Worm (Caenorhabditis elegans) whole organism, L2 larva: ENCODE results near the gene Y22D7AL.4.
A peak's percentile ranks its signal among the peaks of the same experiment; 100 is the strongest.

ENCODE experiments used
- C34F6.9 ChIP-seq: fragments of 150-350 bp; optimal IDR thresholded peaks from 2 replicates; lab custom pipeline; 2014; ENCODE audit warnings: missing biosample characterization, missing genetic modification characterization
- F13H6.1 ChIP-seq: sonication (generic microtip); optimal IDR thresholded peaks from 2 replicates; lab custom pipeline; 2016; ENCODE audit warnings: missing genetic modification characterization, missing compliant biosample characterization
- ZK546.5 ChIP-seq: sonication (generic microtip); optimal IDR thresholded peaks from 2 replicates; lab custom pipeline; 2017; ENCODE audit warnings: missing biosample characterization, missing genetic modification characterization
- alr-1 ChIP-seq: fragments of 150-350 bp; optimal IDR thresholded peaks from 2 replicates; lab custom pipeline; 2014; ENCODE audit warnings: missing biosample characterization, missing genetic modification characterization
- aly-2 ChIP-seq: fragments of 150-350 bp; optimal IDR thresholded peaks from 2 replicates; lab custom pipeline; 2014; ENCODE audit warnings: missing biosample characterization, missing genetic modification characterization
- blmp-1 ChIP-seq: sonication (generic microtip); optimal IDR thresholded peaks from 2 replicates; lab custom pipeline; 2017; ENCODE audit warnings: missing genetic modification characterization, mild to moderate bottlenecking, missing compliant biosample characterization, antibody characterized with exemption, moderate library complexity; ENCODE audit not compliant: insufficient read depth
- ceh-16 ChIP-seq: fragments of 150-350 bp; optimal IDR thresholded peaks from 2 replicates; lab custom pipeline; 2014; ENCODE audit warnings: missing biosample characterization, missing genetic modification characterization
- elt-1 ChIP-seq: fragments of 150-350 bp; optimal IDR thresholded peaks from 2 replicates; lab custom pipeline; 2014; ENCODE audit warnings: missing biosample characterization, missing genetic modification characterization
- elt-3 ChIP-seq: sonication (generic microtip); optimal IDR thresholded peaks from 2 replicates; lab custom pipeline; 2017; ENCODE audit warnings: missing biosample characterization, missing genetic modification characterization
- fos-1 ChIP-seq: fragments of 150-350 bp; optimal IDR thresholded peaks from 2 replicates; lab custom pipeline; 2014; ENCODE audit warnings: missing biosample characterization, missing genetic modification characterization
- gmeb-1 ChIP-seq: fragments of 150-350 bp; optimal IDR thresholded peaks from 2 replicates; lab custom pipeline; 2014; ENCODE audit warnings: missing biosample characterization, missing genetic modification characterization
- lin-11 ChIP-seq: fragments of 150-350 bp; sonication (generic microtip); optimal IDR thresholded peaks from 2 replicates; lab custom pipeline; 2014; ENCODE audit warnings: missing biosample characterization, missing genetic modification characterization, inconsistent platforms, mixed read lengths
- mdl-1 ChIP-seq, 2 experiments: fragments of 150-350 bp in 1 of 2; sonication (generic microtip) in 1 of 2; optimal IDR thresholded peaks; 2 replicates each; lab custom pipeline; 2017; ENCODE audit warnings: missing biosample characterization in 2 of 2, missing genetic modification characterization in 2 of 2
- nhr-10 ChIP-seq: sonication (generic microtip); optimal IDR thresholded peaks from 2 replicates; lab custom pipeline; 2017; ENCODE audit warnings: missing biosample characterization, missing genetic modification characterization
- nhr-11 ChIP-seq: fragments of 150-350 bp; optimal IDR thresholded peaks from 2 replicates; lab custom pipeline; 2014; ENCODE audit warnings: missing biosample characterization, missing genetic modification characterization
- nhr-12 ChIP-seq: fragments of 150-350 bp; optimal IDR thresholded peaks from 2 replicates; lab custom pipeline; 2014; ENCODE audit warnings: missing biosample characterization, missing genetic modification characterization
- nhr-129 ChIP-seq: fragments of 150-350 bp; optimal IDR thresholded peaks from 2 replicates; lab custom pipeline; 2014; ENCODE audit warnings: missing biosample characterization, missing genetic modification characterization
- nhr-21 ChIP-seq: fragments of 150-350 bp; optimal IDR thresholded peaks from 2 replicates; lab custom pipeline; 2014; ENCODE audit warnings: missing biosample characterization, missing genetic modification characterization
- sem-4 ChIP-seq: fragments of 150-350 bp; optimal IDR thresholded peaks from 2 replicates; lab custom pipeline; 2014; ENCODE audit warnings: missing biosample characterization, missing genetic modification reagents, missing genetic modification characterization
- skn-1 ChIP-seq: sonication (generic microtip); optimal IDR thresholded peaks from 2 replicates; lab custom pipeline; 2017; ENCODE audit warnings: missing biosample characterization, missing genetic modification characterization
- sma-3 ChIP-seq: sonication (generic microtip); optimal IDR thresholded peaks from 2 replicates; lab custom pipeline; 2016; ENCODE audit warnings: missing genetic modification reagents, missing genetic modification characterization, missing compliant biosample characterization
- sma-9 ChIP-seq, 2 experiments: fragments of 150-350 bp in 1 of 2; sonication (generic microtip) in 1 of 2; optimal IDR thresholded peaks; 2 replicates each; lab custom pipeline; 2014 to 2016; ENCODE audit warnings: missing genetic modification characterization in 2 of 2, mild to moderate bottlenecking in 1 of 2, missing biosample characterization in 1 of 2, missing compliant biosample characterization in 1 of 2, missing genetic modification reagents in 1 of 2, moderate library complexity in 1 of 2
- snpc-4 ChIP-seq: fragments of 150-350 bp; optimal IDR thresholded peaks from 2 replicates; lab custom pipeline; 2014; ENCODE audit warnings: missing biosample characterization, missing genetic modification characterization
- unc-39 ChIP-seq: fragments of 150-350 bp; optimal IDR thresholded peaks from 2 replicates; lab custom pipeline; 2014; ENCODE audit warnings: missing biosample characterization, missing genetic modification characterization
- zag-1 ChIP-seq: fragments of 150-350 bp; optimal IDR thresholded peaks from 2 replicates; lab custom pipeline; 2014; ENCODE audit warnings: missing biosample characterization, missing genetic modification characterization
- ztf-11 ChIP-seq: sonication (generic microtip); optimal IDR thresholded peaks from 2 replicates; lab custom pipeline; 2017; ENCODE audit warnings: missing biosample characterization, missing genetic modification characterization
- ztf-4 ChIP-seq: fragments of 150-350 bp; optimal IDR thresholded peaks from 2 replicates; lab custom pipeline; 2014; ENCODE audit warnings: missing biosample characterization, missing genetic modification characterization

Gene Y22D7AL.4

ce11 chrIII:1682262-1682661 lies 55.8 kb downstream of the Y22D7AL.4 start:
- TF ChIP-seq nhr-10 (tag; lab: Kevin White, UChicago) (no peak), ceh-16 (tag; lab: Kevin White, UChicago) (no peak), nhr-12 (tag; lab: Kevin White, UChicago) (no peak), F13H6.1 (tag; lab: Kevin White, UChicago) (peak; percentile 37), blmp-1 (tag; lab: Kevin White, UChicago) (no peak), mdl-1 (tag; optimal IDR thresholded peaks at IDR 0.05; lab: Kevin White, UChicago) (peak; percentile 1 to 38), lin-11 (peak; percentile 19), snpc-4 (tag; lab: Kevin White, UChicago) (no peak), ztf-4 (tag; lab: Kevin White, UChicago) (peak; percentile 22), alr-1 (tag; lab: Kevin White, UChicago) (no peak), sma-9 (GFP tag; optimal IDR thresholded peaks at IDR 0.05; lab: Kevin White, UChicago) (peak; percentile 74), sma-9 (tag; optimal IDR thresholded peaks at IDR 0.05; lab: Kevin White, UChicago) (no peak), ztf-11 (no peak), skn-1 (tag; lab: Kevin White, UChicago) (no peak), fos-1 (tag; lab: Kevin White, UChicago) (no peak), aly-2 (tag; lab: Kevin White, UChicago) (no peak), ZK546.5 (tag; lab: Kevin White, UChicago) (no peak), C34F6.9 (tag; lab: Kevin White, UChicago) (peak; percentile 37), sem-4 (tag; lab: Kevin White, UChicago) (no peak), nhr-129 (peak; percentile 70), nhr-21 (tag; lab: Kevin White, UChicago) (no peak), sma-3 (no peak), zag-1 (tag; lab: Kevin White, UChicago) (no peak), nhr-11 (no peak), elt-3 (tag; lab: Kevin White, UChicago) (no peak), elt-1 (tag; lab: Kevin White, UChicago) (no peak), unc-39 (tag; lab: Kevin White, UChicago) (no peak), gmeb-1 (tag; lab: Kevin White, UChicago) (no peak)
